Fruit fly (Drosophila melanogaster) whole organism, embryonic: ENCODE measurements around the gene ND-30.

Source experiments
- ATbp ChIP-seq: fragments of 200-800 bp; sonication (Bioruptor generic); optimal IDR thresholded peaks from 2 replicates; lab custom pipeline; 2017; ENCODE audit warnings: missing biosample characterization, mild to moderate bottlenecking, missing genetic modification characterization, missing genetic modification reagents
- Adf1 ChIP-seq: fragments of 200-800 bp; sonication (Bioruptor generic); IDR thresholded peaks from 2 replicates; pipeline ENCODE4 v1.3.6; 2022; ENCODE audit warnings: missing biosample characterization, missing genetic modification characterization
- CG11456 ChIP-seq: fragments of 200-800 bp; sonication (Bioruptor generic); IDR thresholded peaks from 3 replicates; pipeline ENCODE4 v1.3.6; 2022; ENCODE audit warnings: missing biosample characterization, missing genetic modification characterization
- CG11560 ChIP-seq: fragments of 200-800 bp; sonication (Bioruptor generic); IDR thresholded peaks from 3 replicates; pipeline ENCODE4 v1.3.6; 2022; ENCODE audit warnings: missing biosample characterization, missing genetic modification characterization
- CG11696 ChIP-seq: fragments of 200-800 bp; sonication (Bioruptor generic); IDR thresholded peaks from 2 replicates; pipeline ENCODE4 v1.3.6; 2022; ENCODE audit warnings: missing biosample characterization, missing genetic modification characterization
- CG15479 ChIP-seq: fragments of 200-800 bp; sonication (Bioruptor generic); optimal IDR thresholded peaks from 3 replicates; lab custom pipeline; 2019; ENCODE audit warnings: missing biosample characterization, mild to moderate bottlenecking, missing genetic modification characterization, moderate library complexity
- CG17361 ChIP-seq: fragments of 200-800 bp; sonication (Bioruptor generic); IDR thresholded peaks from 3 replicates; pipeline ENCODE4 v1.3.6; 2022; ENCODE audit warnings: missing biosample characterization, missing genetic modification characterization
- CG1832 ChIP-seq: fragments of 200-800 bp; sonication (Bioruptor generic); optimal IDR thresholded peaks from 2 replicates; lab custom pipeline; 2017; ENCODE audit warnings: missing biosample characterization, mild to moderate bottlenecking, missing genetic modification characterization, inconsistent platforms
- CG30431 ChIP-seq: fragments of 200-800 bp; sonication (Bioruptor generic); optimal IDR thresholded peaks from 2 replicates; lab custom pipeline; 2017; ENCODE audit warnings: missing biosample characterization, missing genetic modification characterization
- CG31441 ChIP-seq: fragments of 200-800 bp; sonication (Bioruptor generic); IDR thresholded peaks from 2 replicates; pipeline ENCODE4 v1.3.6; 2022; ENCODE audit warnings: missing biosample characterization, missing genetic modification characterization
- CG4617 ChIP-seq: fragments of 200-800 bp; sonication (Bioruptor generic); optimal IDR thresholded peaks from 3 replicates; lab custom pipeline; 2016; ENCODE audit warnings: missing biosample characterization, missing genetic modification characterization, borderline replicate concordance
- CG7786 ChIP-seq: fragments of 200-800 bp; sonication (Bioruptor generic); optimal IDR thresholded peaks from 2 replicates; lab custom pipeline; 2016; ENCODE audit warnings: missing biosample characterization, missing genetic modification characterization
- CG8944 ChIP-seq: fragments of 200-800 bp; sonication (Bioruptor generic); optimal IDR thresholded peaks from 3 replicates; lab custom pipeline; 2016; ENCODE audit warnings: missing biosample characterization, missing genetic modification characterization
- CTCF ChIP-seq: fragments of 200-800 bp; sonication (Bioruptor generic); optimal IDR thresholded peaks from 2 replicates; lab custom pipeline; 2017; ENCODE audit warnings: missing biosample characterization, mild to moderate bottlenecking, missing genetic modification characterization, moderate library complexity
- CkIIα-i1 ChIP-seq: fragments of 200-800 bp; sonication (Bioruptor generic); IDR thresholded peaks from 2 replicates; pipeline ENCODE4 v1.3.6; 2022; ENCODE audit warnings: missing biosample characterization, missing genetic modification characterization
- CoRest ChIP-seq: fragments of 200-800 bp; sonication (Bioruptor generic); optimal IDR thresholded peaks from 3 replicates; lab custom pipeline; 2018; ENCODE audit warnings: missing biosample characterization, mild to moderate bottlenecking, missing genetic modification characterization, moderate library complexity
- Deaf1 ChIP-seq: fragments of 200-800 bp; optimal IDR thresholded peaks from 3 replicates; lab custom pipeline; 2019; ENCODE audit warnings: missing biosample characterization, mild to moderate bottlenecking, missing genetic modification characterization, moderate library complexity
- HLHmδ ChIP-seq: fragments of 200-800 bp; sonication (Bioruptor generic); optimal IDR thresholded peaks from 2 replicates; lab custom pipeline; 2018; ENCODE audit warnings: missing biosample characterization, mild to moderate bottlenecking, missing genetic modification characterization, moderate library complexity
- Hr3 ChIP-seq: fragments of 200-800 bp; sonication (Bioruptor generic); optimal IDR thresholded peaks from 3 replicates; lab custom pipeline; 2016; ENCODE audit warnings: missing biosample characterization, missing genetic modification characterization
- Lpt ChIP-seq: fragments of >200 bp; optimal IDR thresholded peaks from 2 replicates; lab custom pipeline; 2018; ENCODE audit warnings: missing biosample characterization, missing genetic modification characterization
- MBD-R2 ChIP-seq: fragments of 200-800 bp; sonication (Bioruptor generic); IDR thresholded peaks from 2 replicates; pipeline ENCODE4 v1.3.6; 2022; ENCODE audit warnings: missing biosample characterization, missing genetic modification characterization
- Mad ChIP-seq: fragments of 200-800 bp; sonication (Bioruptor generic); optimal IDR thresholded peaks from 2 replicates; lab custom pipeline; 2016; ENCODE audit warnings: missing biosample characterization, missing genetic modification characterization
- Med ChIP-seq: fragments of 200-800 bp; sonication (Bioruptor generic); peaks from one replicate; lab custom pipeline; 2016; ENCODE audit warnings: missing biosample characterization, missing genetic modification characterization, mild to moderate bottlenecking, inconsistent platforms, moderate library complexity
- Neu2 ChIP-seq: fragments of 200-800 bp; sonication (Bioruptor generic); optimal IDR thresholded peaks from 3 replicates; lab custom pipeline; 2016; ENCODE audit warnings: missing biosample characterization, missing genetic modification characterization, borderline replicate concordance
- Ravus ChIP-seq: fragments of 200-800 bp; sonication (Bioruptor generic); IDR thresholded peaks from 2 replicates; pipeline ENCODE4 v1.3.6; 2022; ENCODE audit warnings: missing biosample characterization, missing genetic modification characterization
- Rx ChIP-seq: fragments of 200-800 bp; sonication (Bioruptor generic); IDR thresholded peaks from 2 replicates; pipeline ENCODE4 v1.3.6; 2022; ENCODE audit warnings: missing biosample characterization, missing genetic modification characterization
- Six4 ChIP-seq: fragments of 200-800 bp; sonication (Bioruptor generic); optimal IDR thresholded peaks from 2 replicates; lab custom pipeline; 2016; ENCODE audit warnings: missing biosample characterization, missing genetic modification characterization
- Sox100B ChIP-seq: fragments of 200-800 bp; sonication (Bioruptor generic); optimal IDR thresholded peaks from 3 replicates; lab custom pipeline; 2018; ENCODE audit warnings: missing biosample characterization, mild to moderate bottlenecking, missing genetic modification characterization
- Spps ChIP-seq: fragments of 200-800 bp; sonication (Bioruptor generic); optimal IDR thresholded peaks from 2 replicates; lab custom pipeline; 2018; ENCODE audit warnings: missing biosample characterization, mild to moderate bottlenecking, missing genetic modification characterization
- Taf1 ChIP-seq: fragments of 200-800 bp; sonication (Bioruptor generic); IDR thresholded peaks from 2 replicates; pipeline ENCODE4 v1.3.6; 2022; ENCODE audit warnings: missing biosample characterization, missing genetic modification characterization
- Tbp ChIP-seq: fragments of >200 bp; optimal IDR thresholded peaks from 2 replicates; lab custom pipeline; 2018; ENCODE audit warnings: missing biosample characterization, missing genetic modification characterization
- YL-1 ChIP-seq: fragments of 200-800 bp; sonication (Bioruptor generic); optimal IDR thresholded peaks from 3 replicates; lab custom pipeline; 2017; ENCODE audit warnings: missing biosample characterization, mild to moderate bottlenecking, missing genetic modification characterization
- ab ChIP-seq: fragments of 200-800 bp; sonication (Bioruptor generic); optimal IDR thresholded peaks from 2 replicates; lab custom pipeline; 2016; ENCODE audit warnings: missing biosample characterization, missing genetic modification characterization
- abd-A ChIP-seq: fragments of 200-800 bp; sonication (Bioruptor generic); optimal IDR thresholded peaks from 3 replicates; lab custom pipeline; 2019; ENCODE audit warnings: missing biosample characterization, mild to moderate bottlenecking, missing genetic modification characterization, moderate library complexity
- ac ChIP-seq: fragments of 200-800 bp; sonication (Bioruptor generic); optimal IDR thresholded peaks from 3 replicates; lab custom pipeline; 2017; ENCODE audit warnings: missing biosample characterization, mild to moderate bottlenecking, missing genetic modification characterization
- bowl ChIP-seq: fragments of 200-800 bp; sonication (Bioruptor generic); IDR thresholded peaks from 2 replicates; pipeline ENCODE4 v1.3.6; 2022; ENCODE audit warnings: missing biosample characterization, missing genetic modification characterization
- caup ChIP-seq: fragments of 200-800 bp; sonication (Bioruptor generic); optimal IDR thresholded peaks from 3 replicates; lab custom pipeline; 2017; ENCODE audit warnings: missing biosample characterization, mild to moderate bottlenecking, missing genetic modification characterization, moderate library complexity; ENCODE audit not compliant: severe bottlenecking
- chn ChIP-seq: fragments of 200-800 bp; sonication (Bioruptor generic); optimal IDR thresholded peaks from 2 replicates; lab custom pipeline; 2016; ENCODE audit warnings: missing biosample characterization, missing genetic modification characterization
- ems ChIP-seq: fragments of 200-800 bp; sonication (Bioruptor generic); optimal IDR thresholded peaks from 3 replicates; lab custom pipeline; 2016; ENCODE audit warnings: missing biosample characterization, missing genetic modification characterization
- ewg ChIP-seq: fragments of 200-800 bp; sonication (Bioruptor generic); optimal IDR thresholded peaks from 3 replicates; lab custom pipeline; 2017; ENCODE audit warnings: mild to moderate bottlenecking, missing biosample characterization, missing genetic modification reagents, missing genetic modification characterization
- fd102C ChIP-seq: fragments of 200-800 bp; sonication (Bioruptor generic); optimal IDR thresholded peaks from 2 replicates; lab custom pipeline; 2018; ENCODE audit warnings: missing biosample characterization, mild to moderate bottlenecking, missing genetic modification characterization, moderate library complexity
- gem ChIP-seq: fragments of 200-800 bp; sonication (Bioruptor generic); optimal IDR thresholded peaks from 2 replicates; lab custom pipeline; 2019; ENCODE audit warnings: missing biosample characterization, mild to moderate bottlenecking, missing genetic modification characterization, moderate library complexity
- her ChIP-seq: fragments of 200-800 bp; sonication (Bioruptor generic); optimal IDR thresholded peaks from 2 replicates; lab custom pipeline; 2016; ENCODE audit warnings: missing biosample characterization, missing genetic modification characterization
- ind ChIP-seq: fragments of 200-800 bp; sonication (Bioruptor generic); optimal IDR thresholded peaks from 3 replicates; lab custom pipeline; 2016; ENCODE audit warnings: missing biosample characterization, missing genetic modification characterization
- lilli ChIP-seq: fragments of 200-800 bp; sonication (Bioruptor generic); optimal IDR thresholded peaks from 3 replicates; lab custom pipeline; 2016; ENCODE audit warnings: missing biosample characterization, missing genetic modification characterization
- nom ChIP-seq: fragments of 200-800 bp; sonication (Bioruptor generic); optimal IDR thresholded peaks from 2 replicates; lab custom pipeline; 2017; ENCODE audit warnings: missing biosample characterization, missing genetic modification characterization, mild to moderate bottlenecking, moderate library complexity, missing genetic modification reagents
- pho ChIP-seq: fragments of 200-800 bp; sonication (Bioruptor generic); optimal IDR thresholded peaks from 2 replicates; lab custom pipeline; 2016; ENCODE audit warnings: missing biosample characterization, missing genetic modification characterization
- sc ChIP-seq, 3 experiments: fragments of >200 bp in 2 of 3; fragments of 200-800 bp in 1 of 3; sonication (Bioruptor generic) in 1 of 3; optimal IDR thresholded peaks; 2 replicates in 2 of 3; 3 replicates in 1 of 3; lab custom pipeline; 2017; ENCODE audit warnings: mild to moderate bottlenecking in 1 of 3, missing biosample characterization in 1 of 3, missing genetic modification characterization in 1 of 3, missing genetic modification reagents in 1 of 3
- slp2 ChIP-seq: fragments of 200-800 bp; sonication (Bioruptor generic); optimal IDR thresholded peaks from 2 replicates; lab custom pipeline; 2016; ENCODE audit warnings: missing biosample characterization, missing genetic modification characterization
- twi ChIP-seq: fragments of 200-800 bp; optimal IDR thresholded peaks from 2 replicates; lab custom pipeline; 2019; ENCODE audit warnings: missing biosample characterization, mild to moderate bottlenecking, missing genetic modification characterization, moderate library complexity
- usp ChIP-seq: fragments of >200 bp; optimal IDR thresholded peaks from 2 replicates; lab custom pipeline; 2017; ENCODE audit warnings: missing biosample characterization, missing genetic modification characterization

The ND-30 gene

DNA sequence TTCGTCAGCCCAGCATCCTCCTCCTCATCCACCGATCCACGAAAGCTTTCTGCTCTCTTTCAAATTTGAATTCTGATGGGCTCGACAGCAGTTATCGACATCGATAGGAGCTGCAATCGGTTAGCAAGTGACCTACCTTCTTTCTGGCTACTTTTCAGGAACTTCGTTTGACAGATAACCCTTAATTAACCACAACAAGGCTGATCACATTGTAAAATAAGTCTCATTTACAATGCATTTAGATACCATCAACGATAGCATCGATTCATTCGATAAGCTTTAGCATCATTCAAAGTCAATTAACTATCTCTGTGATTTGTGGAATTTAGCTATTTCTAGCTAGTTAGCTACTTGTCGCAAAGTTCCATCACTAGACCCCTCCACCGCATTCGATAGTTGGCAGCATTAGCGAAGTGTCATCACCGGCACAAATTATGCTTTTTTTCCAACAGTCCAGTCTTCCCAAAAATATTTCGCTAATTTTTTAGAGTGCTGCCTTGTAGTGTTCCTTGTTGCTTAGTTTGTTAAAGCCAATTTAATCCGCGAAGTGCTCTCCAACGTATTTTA lies 19.2 kb upstream of the ND-30 start, which contains the start of the genes MnM and Girdin (continued):
- no peak for TF ChIP-seq Rx (GFP tag; lab: Robert Waterston, UW)
- no peak for TF ChIP-seq CG31441 (GFP tag; lab: Robert Waterston, UW)
- TF ChIP-seq Mad (GFP tag; lab: Kevin White, UChicago) = peak; percentile 67
- TF ChIP-seq chn = peak; percentile 78
- peak; percentile 63; the same call in 1 of the 2 replicates for TF ChIP-seq MBD-R2 (GFP tag; lab: Robert Waterston, UW)
- peak; percentile 50 for TF ChIP-seq ems
- TF ChIP-seq CG1832 = no peak
- no peak for TF ChIP-seq Lpt
- TF ChIP-seq CG11696 (GFP tag; lab: Robert Waterston, UW) = no peak
- TF ChIP-seq pho (GFP tag; lab: Kevin White, UChicago) = peak; percentile 86
- peak; percentile 94 for TF ChIP-seq Med
- TF ChIP-seq CG15479 = no peak
- TF ChIP-seq Ravus = no peak
- no peak for TF ChIP-seq Sox100B (GFP tag; lab: Kevin White, UChicago)
- TF ChIP-seq Adf1 = no peak
- TF ChIP-seq slp2 = peak; percentile 51
- no peak for TF ChIP-seq usp (GFP tag; lab: Kevin White, UChicago)
- TF ChIP-seq CkIIα-i1 (GFP tag; lab: Robert Waterston, UW) = no peak
- peak; percentile 81 for TF ChIP-seq CoRest
- TF ChIP-seq caup = no peak
- TF ChIP-seq CTCF (GFP tag; lab: Kevin White, UChicago) = no peak
- no peak for TF ChIP-seq Taf1
- TF ChIP-seq CG4617 (GFP tag; lab: Kevin White, UChicago) = peak; percentile 84
- no peak for TF ChIP-seq gem (tag; lab: Kevin White, UChicago)
- no peak; the same call in none of the 3 replicates for TF ChIP-seq CG17361
- no peak for TF ChIP-seq abd-A (tag; lab: Kevin White, UChicago)
- TF ChIP-seq CG11560 (tag; lab: Robert Waterston, UW) = peak; percentile 53; the same call in 1 of the 3 replicates
- no peak for TF ChIP-seq ac
- TF ChIP-seq sc (optimal IDR thresholded peaks at IDR 0.05; lab: Kevin White, UChicago) = no peak
- no peak for TF ChIP-seq sc (GFP tag; optimal IDR thresholded peaks at IDR 0.05; lab: Kevin White, UChicago)
- peak; percentile 15 for TF ChIP-seq CG30431 (GFP tag; lab: Kevin White, UChicago)
- peak; percentile 86 for TF ChIP-seq CG7786 (GFP tag; lab: Kevin White, UChicago)
- no peak for TF ChIP-seq bowl (GFP tag; lab: Robert Waterston, UW)
- no peak for TF ChIP-seq fd102C (GFP tag; lab: Kevin White, UChicago)
- peak; percentile 50 for TF ChIP-seq Neu2
- peak; percentile 87 for TF ChIP-seq lilli (GFP tag; lab: Kevin White, UChicago)
- TF ChIP-seq ab (GFP tag; lab: Kevin White, UChicago) = peak; percentile 45
- no peak for TF ChIP-seq Spps
- no peak for TF ChIP-seq Deaf1 (tag; lab: Kevin White, UChicago)
- TF ChIP-seq ATbp (GFP tag; lab: Kevin White, UChicago) = no peak
- TF ChIP-seq HLHmδ (GFP tag; lab: Kevin White, UChicago) = no peak
- TF ChIP-seq ewg (GFP tag; lab: Kevin White, UChicago) = peak; percentile 10
- peak; percentile 39 for TF ChIP-seq Tbp
- no peak for TF ChIP-seq nom
- TF ChIP-seq twi (tag; lab: Kevin White, UChicago) = peak; percentile 43
- peak; percentile 57; the same call in 2 of the 3 replicates for TF ChIP-seq CG11456 (GFP tag; lab: Robert Waterston, UW)
- TF ChIP-seq Hr3 (GFP tag; lab: Kevin White, UChicago) = peak; percentile 86
- TF ChIP-seq ind (GFP tag; lab: Kevin White, UChicago) = peak; percentile 76
- peak; percentile 66 for TF ChIP-seq CG8944
- TF ChIP-seq her (GFP tag; lab: Kevin White, UChicago) = peak; percentile 75
- peak; percentile 19 for TF ChIP-seq Six4
- TF ChIP-seq YL-1 (GFP tag; lab: Kevin White, UChicago) = peak; percentile 19
